Worm (Caenorhabditis elegans): Measurements from ENCODE around the gene sprr-3.
A peak's percentile ranks its signal among the peaks of the same experiment; 100 is the strongest.

sprr-3 gene

ce11 chrIV:2542001-2542400, at the start of gene sprr-3:
TSS of gene sprr-3 (plus strand) at chrIV:2542301.
- no peak for TF ChIP-seq aly-2 (tag; optimal IDR thresholded peaks at IDR 0.05)
- no peak for TF ChIP-seq Y105C5A.15 (GFP tag; IDR thresholded peaks at IDR 0.05)
- no peak for TF ChIP-seq nhr-76 (tag; optimal IDR thresholded peaks at IDR 0.05)
- no peak for TF ChIP-seq pqm-1 (tag; optimal IDR thresholded peaks at IDR 0.05)
- TF ChIP-seq nhr-25 (tag; optimal IDR thresholded peaks at IDR 0.05; ENCODE audit: borderline replicate concordance, insufficient read depth): no peak
- no peak for TF ChIP-seq attf-4 (tag; optimal IDR thresholded peaks at IDR 0.05)
- no peak for TF ChIP-seq jun-1 (tag; optimal IDR thresholded peaks at IDR 0.05)
- no peak for TF ChIP-seq nhr-111 (GFP tag; optimal IDR thresholded peaks at IDR 0.05)
- TF ChIP-seq egl-43 (GFP tag; IDR thresholded peaks at IDR 0.05): no peak
- TF ChIP-seq nhr-41 (GFP tag; IDR thresholded peaks at IDR 0.05): no peak
- TF ChIP-seq zag-1 (tag; optimal IDR thresholded peaks at IDR 0.05): no peak
- TF ChIP-seq F10B5.3 (tag; optimal IDR thresholded peaks at IDR 0.05): no peak
- TF ChIP-seq unc-39 (tag; optimal IDR thresholded peaks at IDR 0.05): no peak
- TF ChIP-seq fos-1 (tag; optimal IDR thresholded peaks at IDR 0.05): no peak
- no peak for TF ChIP-seq madf-9 (GFP tag; conservative IDR thresholded peaks at IDR 0.05)

ce11 chrIV:2495118-2495785, 46.8 kb upstream of the sprr-3 start, which contains the start of the genes ccdc-12 and Y69A2AR.18:
TSS of gene ccdc-12 (minus strand) at chrIV:2495174.
TSS of gene Y69A2AR.18 (plus strand) at chrIV:2495735.
- TF ChIP-seq nhr-10 (tag; optimal IDR thresholded peaks at IDR 0.05) (no peak), mdt-29 (GFP tag; IDR thresholded peaks at IDR 0.05) (no peak), lsy-2 (tag; optimal IDR thresholded peaks at IDR 0.05) (peak; percentile 90 to 99), nhr-41 (GFP tag; IDR thresholded peaks at IDR 0.05) (no peak), php-3 (GFP tag; IDR thresholded peaks at IDR 0.05) (no peak), daf-12 (tag; optimal IDR thresholded peaks at IDR 0.05) (no peak), dpl-1 (GFP tag; optimal IDR thresholded peaks at IDR 0.05) (peak; percentile 69), zfp-2 (tag; optimal IDR thresholded peaks at IDR 0.05) (no peak), T26A8.4 (GFP tag; IDR thresholded peaks at IDR 0.05) (no peak), ZK337.2 (GFP tag; IDR thresholded peaks at IDR 0.05) (no peak), tag-97 (GFP tag; IDR thresholded peaks at IDR 0.05) (no peak), spr-1 (tag; optimal IDR thresholded peaks at IDR 0.05) (peak; percentile 8), Y48G9A.11 (GFP tag; IDR thresholded peaks at IDR 0.05) (no peak), hif-1 (tag; optimal IDR thresholded peaks at IDR 0.05) (peak in 1 of 2 experiments; percentile 6), mdl-1 (tag; optimal IDR thresholded peaks at IDR 0.05) (no peak), ama-1 (optimal IDR thresholded peaks at IDR 0.05) (peak; percentile 5), nhr-28 (tag; optimal IDR thresholded peaks at IDR 0.05) (peak; percentile 24), rbr-2 (tag; optimal IDR thresholded peaks at IDR 0.05) (peak; percentile 39), lin-29 (GFP tag; IDR thresholded peaks at IDR 0.05) (no peak), mes-2 (tag; optimal IDR thresholded peaks at IDR 0.05; ENCODE audit: poor library complexity, severe bottlenecking) (peak; percentile 75), Y105C5A.15 (GFP tag; IDR thresholded peaks at IDR 0.05) (no peak), nhr-77 (tag; optimal IDR thresholded peaks at IDR 0.05) (peak; percentile 31), fkh-10 (GFP tag; optimal IDR thresholded peaks at IDR 0.05) (peak; percentile 20), ceh-44 (GFP tag; IDR thresholded peaks at IDR 0.05) (no peak), mxl-3 (GFP tag; optimal IDR thresholded peaks at IDR 0.05) (no peak), nhr-11 (tag; optimal IDR thresholded peaks at IDR 0.05) (peak; percentile 16), mxl-2 (GFP tag; conservative IDR thresholded peaks at IDR 0.05) (no peak), unc-130 (GFP tag; optimal IDR thresholded peaks at IDR 0.05) (peak; percentile 49), T20F7.1 (GFP tag; optimal IDR thresholded peaks at IDR 0.05) (no peak), duxl-1 (tag; optimal IDR thresholded peaks at IDR 0.05; ENCODE audit: poor library complexity) (no peak), saeg-2 (GFP tag; IDR thresholded peaks at IDR 0.05) (no peak), dmd-8 (GFP tag; IDR thresholded peaks at IDR 0.05) (no peak), R02D3.7 (tag; optimal IDR thresholded peaks at IDR 0.05) (peak; percentile 61), hmg-1.1 (GFP tag; IDR thresholded peaks at IDR 0.05) (peak; percentile 61), D1046.2 (GFP tag; IDR thresholded peaks at IDR 0.05) (peak; percentile 98), arid-1 (GFP tag; conservative IDR thresholded peaks at IDR 0.05) (0 out of 2 replicates have a peak, but pooled peaks have one; percentile 20), dve-1 (tag; optimal IDR thresholded peaks at IDR 0.05; ENCODE audit: insufficient read depth) (no peak)
